Fruit fly (Drosophila melanogaster): ENCODE measurements around the gene CG45207.

CG45207 gene

dm6 chr3R:15775242-15775641 is at the start of gene CG45207:
Gene CG45207 (minus strand): TSS chr3R:15775342.
- TF ChIP-seq CG8478 (optimal IDR thresholded peaks at IDR 0.05): no peak
- TF ChIP-seq CTCF (optimal IDR thresholded peaks at IDR 0.05): no peak

DNA sequence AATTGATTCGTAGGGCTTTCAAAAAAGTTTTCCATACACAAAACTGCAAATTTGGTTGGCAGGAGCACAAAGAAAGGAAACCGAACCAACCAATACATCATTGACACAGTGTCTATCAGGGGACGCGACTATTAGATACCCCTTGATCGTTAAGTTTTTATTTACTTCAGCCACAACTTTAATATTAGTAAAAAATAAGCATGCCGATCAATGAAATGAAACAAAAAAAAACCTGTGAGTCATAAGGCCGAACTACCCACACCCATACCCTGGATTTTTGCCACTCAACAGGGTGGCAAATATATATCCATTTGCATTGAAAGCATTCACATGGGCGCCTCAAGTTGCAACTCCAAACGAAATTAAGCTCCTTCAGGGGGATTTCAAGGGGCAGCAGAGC is 41.1 kb upstream of the CG45207 start:
- TF ChIP-seq CG8478 (optimal IDR thresholded peaks at IDR 0.05): no peak
- TF ChIP-seq CTCF (optimal IDR thresholded peaks at IDR 0.05): no peak

- TF ChIP-seq CTCF (optimal IDR thresholded peaks at IDR 0.05) (no peak), CG8478 (optimal IDR thresholded peaks at IDR 0.05) (no peak)
Measured at dm6 chr3R:15814150-15814549, 39.0 kb upstream of the CG45207 start.

dm6 chr3R:15810369-15810768 is 35.2 kb upstream of the CG45207 start:
- TF ChIP-seq CG8478 (optimal IDR thresholded peaks at IDR 0.05) (no peak), CTCF (optimal IDR thresholded peaks at IDR 0.05) (no peak)

DNA sequence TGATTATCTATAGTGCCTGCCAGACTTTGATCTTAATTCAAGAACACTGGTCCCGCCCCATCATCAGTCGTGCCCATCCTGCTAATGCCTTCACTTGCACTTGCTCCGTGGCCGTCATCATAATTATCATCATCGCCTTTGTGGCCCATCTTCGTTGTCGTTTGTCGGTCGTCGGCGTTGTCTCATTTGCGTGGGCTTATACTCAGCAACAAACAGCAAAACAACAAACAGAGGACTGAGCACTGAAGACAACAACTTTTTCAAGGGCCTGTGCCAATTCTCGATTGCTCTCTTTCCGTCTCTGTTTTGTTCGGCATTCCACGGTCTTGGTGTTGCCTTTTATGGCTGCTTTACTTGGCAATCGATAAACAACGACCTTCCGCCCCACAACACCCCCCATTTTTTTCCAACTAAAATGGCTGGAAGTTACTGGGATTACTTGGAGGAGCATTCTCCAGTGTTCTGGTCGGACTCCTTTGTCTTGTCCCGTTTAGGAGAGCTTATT is 32.8 kb upstream of the CG45207 start:
- TF ChIP-seq CTCF (optimal IDR thresholded peaks at IDR 0.05) (no peak), CG8478 (optimal IDR thresholded peaks at IDR 0.05) (no peak)

- TF ChIP-seq CG8478 (optimal IDR thresholded peaks at IDR 0.05) (no peak), CTCF (optimal IDR thresholded peaks at IDR 0.05) (no peak)
Measured at dm6 chr3R:15807306-15807705, 32.2 kb upstream of the CG45207 start.

DNA sequence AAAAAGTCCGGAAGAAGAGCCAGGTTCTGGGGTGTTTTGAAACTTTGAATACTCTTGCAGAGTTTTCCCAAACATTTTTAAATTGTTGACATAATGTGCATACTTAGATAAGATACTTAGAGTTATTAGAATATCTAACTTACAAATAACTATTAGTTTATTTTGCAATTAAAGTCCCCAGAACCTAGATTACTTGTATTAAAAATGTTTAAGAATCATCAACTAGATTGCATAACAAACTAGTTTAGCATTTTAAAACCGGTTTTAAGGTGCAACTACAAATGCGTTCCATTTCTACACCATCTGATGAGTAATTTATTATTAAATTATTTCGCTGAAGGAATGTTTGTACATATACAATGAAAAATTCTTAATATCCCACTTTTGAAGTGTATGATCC is 31.2 kb upstream of the CG45207 start:
- TF ChIP-seq CG8478 (optimal IDR thresholded peaks at IDR 0.05) (no peak), CTCF (optimal IDR thresholded peaks at IDR 0.05) (no peak)

- no peak for TF ChIP-seq CG8478 (optimal IDR thresholded peaks at IDR 0.05)
Measured at dm6 chr3R:15804678-15805077, 29.5 kb upstream of the CG45207 start.

- TF ChIP-seq CG8478 (optimal IDR thresholded peaks at IDR 0.05) (no peak), CTCF (optimal IDR thresholded peaks at IDR 0.05) (peak in 1 of 2 experiments; percentile 58)
Measured at dm6 chr3R:15803502-15804461, 28.6 kb upstream of the CG45207 start, which contains the start of gene alpha-Man-IIb. Gene alpha-Man-IIb (plus strand): TSS chr3R:15804248.

DNA sequence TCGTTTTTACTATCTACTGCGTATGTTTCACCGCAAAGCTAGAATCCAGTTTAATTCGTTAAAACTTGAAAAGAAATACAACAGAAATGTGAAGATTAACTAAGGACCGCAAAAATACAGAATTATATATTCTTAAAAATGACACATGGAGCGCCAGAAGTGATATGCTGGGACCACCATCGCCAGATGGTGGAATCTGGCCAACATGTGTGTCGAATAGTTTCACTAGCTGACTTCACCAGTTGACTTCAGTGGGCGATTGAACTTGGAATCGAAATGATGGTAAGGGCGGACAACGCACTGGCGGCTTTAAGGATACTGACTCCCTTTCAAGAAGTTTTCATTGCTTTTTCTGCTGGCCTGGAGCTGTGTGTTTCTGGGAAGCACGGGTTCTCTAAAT is 26.9 kb upstream of the CG45207 start, which contains the start of gene CG9593:
CG9593 (plus strand) TSS at position 270 of the 400 bp plus-strand sequence.
- TF ChIP-seq CTCF (optimal IDR thresholded peaks at IDR 0.05): no peak
- TF ChIP-seq CG8478 (optimal IDR thresholded peaks at IDR 0.05): no peak

DNA sequence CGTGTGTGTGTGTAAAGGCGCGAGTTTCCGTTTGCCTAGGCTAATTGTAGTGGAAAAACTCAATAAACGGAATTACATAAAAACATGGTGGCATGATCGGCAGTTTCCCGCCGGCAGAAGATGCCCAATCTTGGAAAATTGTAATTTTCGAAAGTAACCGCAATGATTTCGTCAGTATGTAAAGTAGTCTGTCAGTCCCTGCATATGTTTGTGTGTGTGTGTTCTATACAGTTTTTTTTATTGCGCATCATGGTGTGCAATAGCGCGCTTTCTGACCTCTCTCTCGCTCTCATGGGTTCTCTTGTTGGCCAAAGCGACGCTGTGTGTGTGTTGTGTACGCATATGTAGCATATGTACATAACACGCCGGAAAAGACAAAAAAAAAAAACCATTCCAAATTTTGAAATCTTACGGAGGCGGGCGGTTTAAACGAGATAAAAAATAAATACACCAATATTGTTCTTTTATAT is 19.2 kb upstream of the CG45207 start:
- TF ChIP-seq CTCF (optimal IDR thresholded peaks at IDR 0.05) (no peak), CG8478 (optimal IDR thresholded peaks at IDR 0.05) (no peak)

DNA sequence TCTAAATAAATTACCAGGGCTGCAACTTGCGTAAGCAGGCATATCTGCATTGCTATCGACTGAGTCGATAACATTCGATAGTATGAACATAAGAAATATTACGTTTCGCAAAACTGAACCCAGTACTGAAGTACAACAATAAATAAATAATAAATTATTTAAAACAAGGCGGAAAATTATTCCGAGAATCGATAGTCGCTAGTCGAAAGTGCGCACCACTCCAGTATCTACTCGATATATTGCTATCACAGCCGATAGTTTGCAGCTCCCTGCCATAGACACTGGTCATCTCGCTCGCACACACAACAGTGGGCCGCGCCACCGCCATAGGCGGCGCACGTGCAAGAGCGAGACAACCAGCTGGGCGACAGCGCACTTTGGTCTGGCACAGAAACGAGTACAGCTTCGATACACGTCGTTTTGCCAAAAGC is 18.2 kb upstream of the CG45207 start, which contains the start of gene nsl1:
nsl1 (plus strand) TSS at position 411 of the 431 bp plus-strand sequence.
- no peak for TF ChIP-seq CG8478 (optimal IDR thresholded peaks at IDR 0.05)
- TF ChIP-seq CTCF (optimal IDR thresholded peaks at IDR 0.05): peak; percentile 20 to 32

DNA sequence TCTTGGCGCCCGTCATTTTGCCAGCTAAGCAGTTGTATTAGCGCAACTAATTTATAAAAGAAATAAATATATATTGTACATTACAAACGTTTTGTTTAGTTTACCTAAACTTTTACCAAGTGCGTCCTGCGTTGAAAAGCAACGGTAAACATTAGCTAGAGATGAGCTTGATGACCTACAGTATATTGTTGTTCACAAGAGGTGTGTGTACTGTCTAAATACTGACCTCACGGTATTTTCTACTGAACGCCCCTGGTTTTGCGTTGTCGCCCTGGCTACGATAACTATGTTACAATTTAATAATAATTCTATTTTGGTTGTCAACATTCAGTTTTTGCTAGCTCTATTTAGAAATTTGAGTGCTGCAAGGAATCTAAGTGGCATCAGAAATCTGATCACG is 17.3 kb upstream of the CG45207 start, which contains the start of gene Acyp2:
Acyp2 (plus strand) TSS at position 262 of the 400 bp plus-strand sequence.
- no peak for TF ChIP-seq CG8478 (optimal IDR thresholded peaks at IDR 0.05)
- TF ChIP-seq CTCF (optimal IDR thresholded peaks at IDR 0.05): peak in 1 of 2 experiments; percentile 44

DNA sequence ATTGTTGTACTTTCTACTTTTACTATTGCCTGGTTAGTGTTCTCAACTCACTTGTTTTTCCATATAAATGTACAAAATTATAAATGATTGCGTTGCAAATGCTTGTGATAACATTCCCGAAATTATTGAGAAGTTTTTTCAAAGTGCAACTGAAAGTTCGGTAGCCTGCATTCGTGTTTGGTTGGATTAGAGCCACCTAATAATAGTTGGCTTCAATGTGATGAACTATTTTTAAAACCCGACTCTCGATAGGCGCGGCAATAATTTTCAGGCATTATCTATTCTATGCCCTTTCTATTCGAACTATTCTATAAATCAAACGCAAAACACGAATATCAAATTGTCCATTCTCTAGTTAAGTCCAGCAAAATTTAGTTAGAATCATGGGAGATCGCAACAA is 13.1 kb upstream of the CG45207 start, which contains the start of gene Uros2:
Uros2 (plus strand) TSS at position 301 of the 400 bp plus-strand sequence.
- TF ChIP-seq CG8478 (optimal IDR thresholded peaks at IDR 0.05) (no peak), CTCF (optimal IDR thresholded peaks at IDR 0.05) (no peak)

dm6 chr3R:15786538-15786937 is 11.4 kb upstream of the CG45207 start, which contains the start of gene CG9590:
Gene CG9590 (plus strand): TSS chr3R:15786703.
- TF ChIP-seq CG8478 (optimal IDR thresholded peaks at IDR 0.05) (no peak), CTCF (optimal IDR thresholded peaks at IDR 0.05) (no peak)

Data from S2 (cell line).